Fruit fly (Drosophila melanogaster) whole organism, embryonic: ENCODE measurements around the gene Atox1.
A peak's percentile ranks its signal among the peaks of the same experiment; 100 is the strongest.

Source experiments
- Atf6 ChIP-seq: fragments of 200-800 bp; sonication (Bioruptor generic); IDR thresholded peaks from 2 replicates; pipeline ENCODE4 v1.3.6; 2022; ENCODE audit warnings: missing biosample characterization, missing genetic modification characterization
- B-H1 ChIP-seq: fragments of 200-800 bp; sonication (Bioruptor generic); IDR thresholded peaks from 3 replicates; pipeline ENCODE4 v1.3.6; 2022; ENCODE audit warnings: missing biosample characterization, missing genetic modification characterization
- BtbVII ChIP-seq: fragments of 200-800 bp; sonication (Bioruptor generic); optimal IDR thresholded peaks from 3 replicates; lab custom pipeline; 2017; ENCODE audit warnings: missing biosample characterization, mild to moderate bottlenecking, missing genetic modification characterization
- CG10543 ChIP-seq: fragments of 200-800 bp; sonication (Bioruptor generic); optimal IDR thresholded peaks from 3 replicates; lab custom pipeline; 2017; ENCODE audit warnings: missing biosample characterization, mild to moderate bottlenecking, missing genetic modification characterization, moderate library complexity
- CG10565 ChIP-seq: fragments of 200-800 bp; sonication (Bioruptor generic); optimal IDR thresholded peaks from 3 replicates; lab custom pipeline; 2016; ENCODE audit warnings: missing biosample characterization, mild to moderate bottlenecking, missing genetic modification characterization
- CG13296 ChIP-seq: fragments of 200-800 bp; sonication (Bioruptor generic); optimal IDR thresholded peaks from 3 replicates; lab custom pipeline; 2018; ENCODE audit warnings: missing biosample characterization, mild to moderate bottlenecking, missing genetic modification characterization
- CG15011 ChIP-seq: fragments of 200-800 bp; sonication (Bioruptor generic); optimal IDR thresholded peaks from 3 replicates; lab custom pipeline; 2018; ENCODE audit warnings: missing biosample characterization, mild to moderate bottlenecking, missing genetic modification characterization
- CG17186 ChIP-seq: fragments of 200-800 bp; sonication (Bioruptor generic); optimal IDR thresholded peaks from 3 replicates; lab custom pipeline; 2017; ENCODE audit warnings: missing biosample characterization, missing genetic modification reagents, missing genetic modification characterization
- CG1832 ChIP-seq: fragments of 200-800 bp; sonication (Bioruptor generic); optimal IDR thresholded peaks from 2 replicates; lab custom pipeline; 2017; ENCODE audit warnings: missing biosample characterization, mild to moderate bottlenecking, missing genetic modification characterization, inconsistent platforms
- CG2199 ChIP-seq: fragments of 200-800 bp; sonication (Bioruptor generic); IDR thresholded peaks from 3 replicates; pipeline ENCODE4 v1.3.6; 2022; ENCODE audit warnings: missing biosample characterization, missing genetic modification characterization
- CG2202 ChIP-seq: fragments of 200-800 bp; sonication (Bioruptor generic); optimal IDR thresholded peaks from 2 replicates; lab custom pipeline; 2018; ENCODE audit warnings: missing biosample characterization, mild to moderate bottlenecking, missing genetic modification characterization
- CG34224 ChIP-seq: fragments of 200-800 bp; sonication (Bioruptor generic); IDR thresholded peaks from 3 replicates; pipeline ENCODE4 v1.3.6; 2022; ENCODE audit warnings: missing biosample characterization, missing genetic modification characterization; ENCODE audit not compliant: partially characterized antibody
- CG34376 ChIP-seq: fragments of 200-800 bp; sonication (Bioruptor generic); optimal IDR thresholded peaks from 2 replicates; lab custom pipeline; 2018; ENCODE audit warnings: missing biosample characterization, mild to moderate bottlenecking, missing genetic modification characterization
- CG6272 ChIP-seq: fragments of 200-800 bp; sonication (Bioruptor generic); IDR thresholded peaks from 2 replicates; pipeline ENCODE4 v1.3.6; 2022; ENCODE audit warnings: missing biosample characterization, missing genetic modification characterization
- CG6765 ChIP-seq: fragments of 200-800 bp; sonication (Bioruptor generic); optimal IDR thresholded peaks from 3 replicates; lab custom pipeline; 2017; ENCODE audit warnings: missing biosample characterization, mild to moderate bottlenecking, missing genetic modification characterization
- CG7745 ChIP-seq: fragments of 200-800 bp; sonication (Bioruptor generic); optimal IDR thresholded peaks from 2 replicates; lab custom pipeline; 2018; ENCODE audit warnings: missing biosample characterization, mild to moderate bottlenecking, missing genetic modification characterization, moderate library complexity
- CG8089 ChIP-seq: fragments of 200-800 bp; sonication (Bioruptor generic); optimal IDR thresholded peaks from 3 replicates; lab custom pipeline; 2016; ENCODE audit warnings: missing biosample characterization, missing genetic modification characterization
- Chrac-16 ChIP-seq: fragments of 200-800 bp; sonication (Bioruptor generic); optimal IDR thresholded peaks from 3 replicates; lab custom pipeline; 2016; ENCODE audit warnings: missing biosample characterization, missing genetic modification characterization
- D ChIP-seq, 2 experiments: fragments of 200-800 bp in 1 of 2; fragments of >200 bp in 1 of 2; sonication (Bioruptor generic) in 1 of 2; optimal IDR thresholded peaks; 2 replicates in 1 of 2; 3 replicates in 1 of 2; lab custom pipeline; 2017; ENCODE audit warnings: mild to moderate bottlenecking in 1 of 2, missing biosample characterization in 1 of 2, missing genetic modification characterization in 1 of 2, missing genetic modification reagents in 1 of 2
- E2f1 ChIP-seq: fragments of 200-800 bp; sonication (Bioruptor generic); IDR thresholded peaks from 2 replicates; pipeline ENCODE4 v1.3.6; 2022; ENCODE audit warnings: missing biosample characterization, missing genetic modification characterization
- Kr ChIP-seq: fragments of 200-800 bp; sonication (Bioruptor generic); optimal IDR thresholded peaks from 2 replicates; lab custom pipeline; 2017; ENCODE audit warnings: missing biosample characterization, mild to moderate bottlenecking, missing genetic modification characterization
- MBD-R2 ChIP-seq: fragments of 200-800 bp; sonication (Bioruptor generic); IDR thresholded peaks from 2 replicates; pipeline ENCODE4 v1.3.6; 2022; ENCODE audit warnings: missing biosample characterization, missing genetic modification characterization
- Ptx1 ChIP-seq: fragments of 200-800 bp; sonication (Bioruptor generic); IDR thresholded peaks from 2 replicates; pipeline ENCODE4 v1.3.6; 2022; ENCODE audit warnings: missing biosample characterization, missing genetic modification characterization
- al ChIP-seq: fragments of 200-800 bp; sonication (Bioruptor generic); IDR thresholded peaks from 2 replicates; pipeline ENCODE4 v1.3.6; 2022; ENCODE audit warnings: missing biosample characterization, missing genetic modification characterization
- danr ChIP-seq: fragments of 200-800 bp; sonication (Bioruptor generic); IDR thresholded peaks from 2 replicates; pipeline ENCODE4 v1.3.6; 2022; ENCODE audit warnings: missing biosample characterization, missing genetic modification characterization
- dimm ChIP-seq: fragments of 200-800 bp; sonication (Bioruptor generic); IDR thresholded peaks from 2 replicates; pipeline ENCODE4 v1.3.6; 2022; ENCODE audit warnings: missing biosample characterization, missing genetic modification characterization
- ewg ChIP-seq: fragments of 200-800 bp; sonication (Bioruptor generic); optimal IDR thresholded peaks from 3 replicates; lab custom pipeline; 2017; ENCODE audit warnings: mild to moderate bottlenecking, missing biosample characterization, missing genetic modification reagents, missing genetic modification characterization
- grn ChIP-seq: fragments of 200-800 bp; sonication (Bioruptor generic); optimal IDR thresholded peaks from 3 replicates; lab custom pipeline; 2017; ENCODE audit warnings: missing biosample characterization, missing genetic modification characterization
- hbn ChIP-seq: fragments of 200-800 bp; sonication (Bioruptor generic); IDR thresholded peaks from 2 replicates; pipeline ENCODE4 v1.3.6; 2022; ENCODE audit warnings: missing biosample characterization, missing genetic modification characterization; ENCODE audit not compliant: partially characterized antibody
- kay ChIP-seq: fragments of 200-800 bp; sonication (Bioruptor generic); optimal IDR thresholded peaks from 2 replicates; lab custom pipeline; 2016; ENCODE audit warnings: missing biosample characterization, missing genetic modification characterization
- kni ChIP-seq: fragments of 200-800 bp; sonication (Bioruptor generic); optimal IDR thresholded peaks from 3 replicates; lab custom pipeline; 2017; ENCODE audit warnings: mild to moderate bottlenecking, missing biosample characterization, missing genetic modification reagents, missing genetic modification characterization
- pfk ChIP-seq: fragments of 200-800 bp; sonication (Bioruptor generic); optimal IDR thresholded peaks from 2 replicates; lab custom pipeline; 2018; ENCODE audit warnings: missing biosample characterization, mild to moderate bottlenecking, missing genetic modification characterization, moderate library complexity
- sd ChIP-seq: fragments of 200-800 bp; sonication (Bioruptor generic); optimal IDR thresholded peaks from 3 replicates; lab custom pipeline; 2018; ENCODE audit warnings: missing biosample characterization, mild to moderate bottlenecking, missing genetic modification characterization, moderate library complexity
- so ChIP-seq: fragments of 200-800 bp; sonication (Bioruptor generic); IDR thresholded peaks from 3 replicates; pipeline ENCODE4 v1.3.6; 2022; ENCODE audit warnings: missing biosample characterization, missing genetic modification characterization
- tll ChIP-seq, 2 experiments: fragments of 200-800 bp in 1 of 2; fragments of >200 bp in 1 of 2; sonication (Bioruptor generic) in 1 of 2; optimal IDR thresholded peaks; 2 replicates each; lab custom pipeline; 2017 to 2019; ENCODE audit warnings: missing biosample characterization in 2 of 2, missing genetic modification characterization in 2 of 2, mild to moderate bottlenecking in 1 of 2, moderate library complexity in 1 of 2
- wdn ChIP-seq: fragments of 200-800 bp; sonication (Bioruptor generic); IDR thresholded peaks from 2 replicates; pipeline ENCODE4 v1.3.6; 2022; ENCODE audit warnings: missing biosample characterization, missing genetic modification characterization
- zen ChIP-seq: fragments of 200-800 bp; sonication (Bioruptor generic); optimal IDR thresholded peaks from 3 replicates; lab custom pipeline; 2018; ENCODE audit warnings: missing biosample characterization, mild to moderate bottlenecking, missing genetic modification characterization, moderate library complexity

Atox1 gene

dm6 chr3L:21636265-21636993 is 4.4 kb upstream of the Atox1 start, which contains the start of gene CG32444 (continued):
- TF ChIP-seq dimm (GFP tag; lab: Robert Waterston, UW) (no peak), Atf6 (GFP tag; lab: Robert Waterston, UW) (no peak), CG34376 (GFP tag; lab: Kevin White, UChicago) (peak; percentile 78), CG2202 (no peak), ewg (GFP tag; lab: Kevin White, UChicago) (no peak), Ptx1 (GFP tag; lab: Robert Waterston, UW) (no peak), CG10565 (GFP tag; lab: Kevin White, UChicago) (no peak), CG6272 (GFP tag; lab: Robert Waterston, UW) (no peak), CG17186 (GFP tag; lab: Kevin White, UChicago) (no peak), MBD-R2 (GFP tag; lab: Robert Waterston, UW) (no peak), CG1832 (GFP tag; lab: Kevin White, UChicago) (no peak), CG2199 (GFP tag; lab: Robert Waterston, UW) (no peak), CG8089 (GFP tag; lab: Kevin White, UChicago) (no peak), BtbVII (GFP tag; lab: Kevin White, UChicago) (no peak), so (GFP tag; lab: Robert Waterston, UW) (no peak), B-H1 (GFP tag; lab: Robert Waterston, UW) (no peak), hbn (GFP tag; lab: Robert Waterston, UW) (no peak), CG15011 (no peak), kay (no peak), CG10543 (GFP tag; lab: Kevin White, UChicago) (no peak)

dm6 chr3L:21639059-21639458 is 1.7 kb upstream of the Atox1 start, which contains the start of gene CG32445:
TSS of gene CG32445 (plus strand) at chr3L:21639359.
- TF ChIP-seq danr (GFP tag; lab: Robert Waterston, UW) = no peak
- TF ChIP-seq Chrac-16 = no peak
- TF ChIP-seq E2f1 (GFP tag; lab: Robert Waterston, UW) = no peak
- TF ChIP-seq CG13296 (GFP tag; lab: Kevin White, UChicago) = no peak

- peak; percentile 25 for TF ChIP-seq Kr (GFP tag; lab: Kevin White, UChicago)
- TF ChIP-seq CG6765 (GFP tag; lab: Kevin White, UChicago) = no peak
- TF ChIP-seq pfk (GFP tag; lab: Kevin White, UChicago) = peak; percentile 51
- 0 out of 2 replicates have a peak, but pooled peaks have one; percentile 8 for TF ChIP-seq al
- peak; percentile 43 for TF ChIP-seq zen (tag; lab: Kevin White, UChicago)
- peak; percentile 56 for TF ChIP-seq kni (GFP tag; lab: Kevin White, UChicago)
- peak; percentile 68 for TF ChIP-seq D (optimal IDR thresholded peaks at IDR 0.05; lab: Kevin White, UChicago)
- TF ChIP-seq D (GFP tag; optimal IDR thresholded peaks at IDR 0.05; lab: Kevin White, UChicago) = no peak
- peak in 1 of 2 experiments; percentile 23 for TF ChIP-seq tll (GFP tag; optimal IDR thresholded peaks at IDR 0.05; lab: Kevin White, UChicago)
- peak; percentile 34 for TF ChIP-seq sd (tag; lab: Kevin White, UChicago)
- TF ChIP-seq wdn (GFP tag; lab: Robert Waterston, UW) = no peak
- TF ChIP-seq CG7745 = peak; percentile 50
- peak; percentile 90 for TF ChIP-seq grn (GFP tag; lab: Kevin White, UChicago)
- TF ChIP-seq CG34224 (GFP tag; lab: Robert Waterston, UW) = no peak
- TF ChIP-seq, all 482 proteins: peak for 10
Observed at dm6 chr3L:21642908-21643572, 2.2 kb downstream of the Atox1 start.
